Worm (Caenorhabditis elegans): ENCODE measurements around the gene C49F5.3.

The C49F5.3 gene

ce11 chrX:11964555-11964954, 18.9 kb downstream of the C49F5.3 start (continued):
- TF ChIP-seq snpc-1.2 (GFP tag; IDR thresholded peaks at IDR 0.05) (no peak), ztf-7 (tag; optimal IDR thresholded peaks at IDR 0.05) (no peak), dpl-1 (GFP tag; optimal IDR thresholded peaks at IDR 0.05) (no peak), Y5F2A.4 (GFP tag; optimal IDR thresholded peaks at IDR 0.05) (no peak), ces-1 (GFP tag; optimal IDR thresholded peaks at IDR 0.05) (no peak), mxl-3 (GFP tag; optimal IDR thresholded peaks at IDR 0.05) (no peak), fos-1 (tag; optimal IDR thresholded peaks at IDR 0.05) (no peak), duxl-1 (tag; optimal IDR thresholded peaks at IDR 0.05; ENCODE audit: poor library complexity) (no peak), ctbp-1 (GFP tag; IDR thresholded peaks at IDR 0.05) (no peak), ZK337.2 (GFP tag; IDR thresholded peaks at IDR 0.05) (no peak), lin-29 (GFP tag; IDR thresholded peaks at IDR 0.05) (no peak), ZK546.5 (tag; optimal IDR thresholded peaks at IDR 0.05) (no peak), lir-3 (tag; optimal IDR thresholded peaks at IDR 0.05) (no peak), nhr-77 (tag; optimal IDR thresholded peaks at IDR 0.05) (peak; percentile 32), zfp-3 (GFP tag; conservative IDR thresholded peaks at IDR 0.05) (no peak), mxl-2 (GFP tag; conservative IDR thresholded peaks at IDR 0.05) (no peak), dmd-8 (GFP tag; IDR thresholded peaks at IDR 0.05) (no peak), set-16 (GFP tag; IDR thresholded peaks at IDR 0.05) (no peak), R02D3.7 (tag; optimal IDR thresholded peaks at IDR 0.05) (no peak), F10B5.3 (tag; optimal IDR thresholded peaks at IDR 0.05) (no peak), zag-1 (tag; optimal IDR thresholded peaks at IDR 0.05) (no peak), hmg-1.1 (GFP tag; IDR thresholded peaks at IDR 0.05) (no peak), nhr-10 (tag; optimal IDR thresholded peaks at IDR 0.05) (no peak), zip-11 (GFP tag; IDR thresholded peaks at IDR 0.05) (no peak), D1046.2 (GFP tag; IDR thresholded peaks at IDR 0.05) (no peak), lin-15B (tag; optimal IDR thresholded peaks at IDR 0.05) (no peak), lim-7 (GFP tag; IDR thresholded peaks at IDR 0.05) (no peak), ztf-11 (tag; optimal IDR thresholded peaks at IDR 0.05) (no peak), nhr-102 (tag; optimal IDR thresholded peaks at IDR 0.05) (peak; percentile 44), snpc-4 (tag; optimal IDR thresholded peaks at IDR 0.05) (no peak), ceh-20 (GFP tag; IDR thresholded peaks at IDR 0.05) (0 out of 2 replicates have a peak, but pooled peaks have one; percentile 16), vab-7 (GFP tag; IDR thresholded peaks at IDR 0.05) (no peak), daf-16 (GFP tag; optimal IDR thresholded peaks at IDR 0.05) (no peak), daf-16 (tag; optimal IDR thresholded peaks at IDR 0.05) (peak; percentile 76)

- TF ChIP-seq nhr-102 (tag; optimal IDR thresholded peaks at IDR 0.05), result no peak
- TF ChIP-seq aha-1 (tag), result peak; percentile 53
Observed at ce11 chrX:11963659-11964058, 19.8 kb downstream of the C49F5.3 start.

ce11 chrX:11962050-11962788, 21.2 kb downstream of the C49F5.3 start:
- TF ChIP-seq arid-1 (GFP tag; conservative IDR thresholded peaks at IDR 0.05) (no peak), lir-3 (tag; optimal IDR thresholded peaks at IDR 0.05) (no peak), hlh-11 (tag; optimal IDR thresholded peaks at IDR 0.05) (peak; percentile 86), gei-8 (GFP tag; optimal IDR thresholded peaks at IDR 0.05) (no peak), ZK546.5 (tag; optimal IDR thresholded peaks at IDR 0.05) (no peak), spr-1 (tag; optimal IDR thresholded peaks at IDR 0.05) (no peak), dmd-8 (GFP tag; IDR thresholded peaks at IDR 0.05) (no peak), pha-4 (GFP tag; IDR thresholded peaks at IDR 0.05) (0 out of 2 replicates have a peak, but pooled peaks have one; percentile 9), pha-4 (tag; optimal IDR thresholded peaks at IDR 0.05) (no peak), tag-97 (GFP tag; IDR thresholded peaks at IDR 0.05) (no peak), zag-1 (tag; optimal IDR thresholded peaks at IDR 0.05) (no peak), cey-2 (tag; optimal IDR thresholded peaks at IDR 0.05; ENCODE audit: borderline replicate concordance, insufficient read depth) (no peak), lin-29 (GFP tag; IDR thresholded peaks at IDR 0.05) (no peak), nhr-25 (tag; optimal IDR thresholded peaks at IDR 0.05; ENCODE audit: borderline replicate concordance, insufficient read depth) (no peak), mdt-29 (GFP tag; IDR thresholded peaks at IDR 0.05) (no peak), duxl-1 (tag; optimal IDR thresholded peaks at IDR 0.05; ENCODE audit: poor library complexity) (no peak), lin-1 (GFP tag; IDR thresholded peaks at IDR 0.05) (0 out of 2 replicates have a peak, but pooled peaks have one; percentile 39), D1046.2 (GFP tag; IDR thresholded peaks at IDR 0.05) (no peak), daf-19 (GFP tag; conservative IDR thresholded peaks at IDR 0.05) (no peak), lin-15B (tag; optimal IDR thresholded peaks at IDR 0.05) (no peak), php-3 (GFP tag; IDR thresholded peaks at IDR 0.05) (peak; percentile 91)
